Fruit fly (Drosophila melanogaster) whole organism, wandering third instar larva: ENCODE measurements around the gene Glyp.

Source experiments
- Abd-B ChIP-seq: fragments of >200 bp; optimal IDR thresholded peaks from 2 replicates; lab custom pipeline; 2017; ENCODE audit warnings: missing biosample characterization, missing genetic modification characterization
- CG32264 ChIP-seq: fragments of 200-800 bp; sonication (Bioruptor generic); optimal IDR thresholded peaks from 2 replicates; lab custom pipeline; 2016; ENCODE audit warnings: missing biosample characterization, missing genetic modification characterization
- CG9705 ChIP-seq: fragments of 200-800 bp; sonication (Bioruptor generic); optimal IDR thresholded peaks from 2 replicates; lab custom pipeline; 2018; ENCODE audit warnings: missing biosample characterization, mild to moderate bottlenecking, missing genetic modification characterization
- CrebA ChIP-seq: fragments of 200-800 bp; sonication (Bioruptor generic); optimal IDR thresholded peaks from 2 replicates; lab custom pipeline; 2016; ENCODE audit warnings: missing biosample characterization, mild to moderate bottlenecking, missing genetic modification characterization, borderline replicate concordance
- GATAd ChIP-seq: sonication (Bioruptor generic); optimal IDR thresholded peaks from 2 replicates; lab custom pipeline; 2016; ENCODE audit warnings: missing biosample characterization, missing genetic modification characterization
- HLH106 ChIP-seq: fragments of 200-800 bp; optimal IDR thresholded peaks from 3 replicates; lab custom pipeline; 2019; ENCODE audit warnings: missing biosample characterization, mild to moderate bottlenecking, missing genetic modification characterization, moderate library complexity
- Hnf4 ChIP-seq: fragments of 200-800 bp; sonication (Bioruptor generic); optimal IDR thresholded peaks from 2 replicates; lab custom pipeline; 2016; ENCODE audit warnings: missing biosample characterization, mild to moderate bottlenecking, missing genetic modification characterization
- Hr78 ChIP-seq: fragments of >200 bp; optimal IDR thresholded peaks from 2 replicates; lab custom pipeline; 2017; ENCODE audit warnings: missing biosample characterization, missing genetic modification characterization
- Hr83 ChIP-seq: fragments of 200-300 bp; sonication (Bioruptor generic); optimal IDR thresholded peaks from 2 replicates; lab custom pipeline; 2016; ENCODE audit warnings: missing biosample characterization, mild to moderate bottlenecking, missing genetic modification characterization, moderate library complexity; ENCODE audit not compliant: poor library complexity, severe bottlenecking
- Jra ChIP-seq: sonication (Bioruptor generic); optimal IDR thresholded peaks from 2 replicates; lab custom pipeline; 2016; ENCODE audit warnings: missing biosample characterization, missing genetic modification characterization
- Myc ChIP-seq: fragments of >200 bp; optimal IDR thresholded peaks from 2 replicates; lab custom pipeline; 2017
- N ChIP-seq: fragments of >200 bp; optimal IDR thresholded peaks from 2 replicates; lab custom pipeline; 2018; ENCODE audit warnings: missing biosample characterization, missing external identifiers, missing genetic modification characterization
- OdsH ChIP-seq: fragments of 200-800 bp; sonication (Bioruptor generic); optimal IDR thresholded peaks from 2 replicates; lab custom pipeline; 2016; ENCODE audit warnings: missing biosample characterization, mild to moderate bottlenecking, missing genetic modification characterization
- Rel ChIP-seq, 2 experiments: fragments of 200-800 bp; sonication (Bioruptor generic) in 1 of 2; optimal IDR thresholded peaks; 2 replicates in 1 of 2; 3 replicates in 1 of 2; lab custom pipeline; 2016 to 2019; ENCODE audit warnings: mild to moderate bottlenecking in 2 of 2, missing biosample characterization in 2 of 2, missing genetic modification characterization in 2 of 2, moderate library complexity in 1 of 2
- Sp1 ChIP-seq: fragments of 200-800 bp; sonication (Bioruptor generic); optimal IDR thresholded peaks from 3 replicates; lab custom pipeline; 2019; ENCODE audit warnings: missing biosample characterization, mild to moderate bottlenecking, missing genetic modification characterization, moderate library complexity
- Vsx2 ChIP-seq: fragments of 200-300, 225-300 bp; sonication (Bioruptor generic); optimal IDR thresholded peaks from 2 replicates; lab custom pipeline; 2018; ENCODE audit warnings: missing biosample characterization, missing genetic modification characterization; ENCODE audit not compliant: partially characterized antibody
- br ChIP-seq: fragments of 200-800 bp; sonication (Bioruptor generic); optimal IDR thresholded peaks from 2 replicates; lab custom pipeline; 2016; ENCODE audit warnings: missing biosample characterization, missing genetic modification characterization
- brk ChIP-seq: fragments of 200-800 bp; sonication (Bioruptor generic); optimal IDR thresholded peaks from 2 replicates; lab custom pipeline; 2016; ENCODE audit warnings: missing biosample characterization, mild to moderate bottlenecking, missing genetic modification characterization
- dl ChIP-seq, 2 experiments: fragments of 175-275, 200-275 bp in 1 of 2; fragments of 200-275 bp in 1 of 2; sonication (Bioruptor generic); optimal IDR thresholded peaks; lab custom pipeline; 2018; ENCODE audit warnings: mild to moderate bottlenecking in 2 of 2, missing biosample characterization in 2 of 2, missing genetic modification characterization in 2 of 2, moderate library complexity in 2 of 2; ENCODE audit not compliant: partially characterized antibody in 2 of 2, insufficient read depth in 1 of 2
- dsf ChIP-seq: sonication (Bioruptor generic); optimal IDR thresholded peaks from 2 replicates; lab custom pipeline; 2016; ENCODE audit warnings: missing biosample characterization, missing genetic modification characterization, borderline replicate concordance
- ey ChIP-seq: fragments of 200-800 bp; sonication (Bioruptor generic); optimal IDR thresholded peaks from 2 replicates; lab custom pipeline; 2016; ENCODE audit warnings: missing biosample characterization, missing genetic modification characterization
- foxo ChIP-seq, 2 experiments: fragments of 200-800 bp; sonication (Bioruptor generic); optimal IDR thresholded peaks; 2 replicates in 1 of 2; 3 replicates in 1 of 2; lab custom pipeline; 2016 to 2017; ENCODE audit warnings: missing biosample characterization in 2 of 2, missing genetic modification characterization in 2 of 2
- fru ChIP-seq: fragments of 200-800 bp; sonication (Bioruptor generic); optimal IDR thresholded peaks from 3 replicates; lab custom pipeline; 2016; ENCODE audit warnings: missing biosample characterization, mild to moderate bottlenecking, missing genetic modification characterization
- h ChIP-seq: fragments of 200-800 bp; sonication (Bioruptor generic); optimal IDR thresholded peaks from 3 replicates; lab custom pipeline; 2016; ENCODE audit warnings: missing biosample characterization, mild to moderate bottlenecking, missing genetic modification characterization
- jim ChIP-seq: fragments of 175-275, 200-325 bp; sonication (Bioruptor generic); optimal IDR thresholded peaks from 2 replicates; lab custom pipeline; 2016; ENCODE audit warnings: missing biosample characterization, mild to moderate bottlenecking, missing genetic modification characterization
- pan ChIP-seq: fragments of >200 bp; optimal IDR thresholded peaks from 2 replicates; lab custom pipeline; 2017
- psq ChIP-seq: fragments of 200-800 bp; sonication (Bioruptor generic); optimal IDR thresholded peaks from 3 replicates; lab custom pipeline; 2017; ENCODE audit warnings: missing biosample characterization, mild to moderate bottlenecking, missing genetic modification characterization, moderate library complexity
- rgr ChIP-seq: fragments of 200-800 bp; sonication (Bioruptor generic); optimal IDR thresholded peaks from 3 replicates; lab custom pipeline; 2016; ENCODE audit warnings: missing biosample characterization, mild to moderate bottlenecking, missing genetic modification characterization
- sage ChIP-seq: fragments of 200-800 bp; sonication (Bioruptor generic); optimal IDR thresholded peaks from 2 replicates; lab custom pipeline; 2016; ENCODE audit warnings: missing biosample characterization, mild to moderate bottlenecking, missing genetic modification characterization
- sv ChIP-seq: fragments of 200-800 bp; sonication (Bioruptor generic); optimal IDR thresholded peaks from 3 replicates; lab custom pipeline; 2016; ENCODE audit warnings: missing biosample characterization, missing genetic modification characterization
- tai ChIP-seq: sonication (Bioruptor generic); optimal IDR thresholded peaks from 2 replicates; lab custom pipeline; 2016; ENCODE audit warnings: missing biosample characterization, missing genetic modification characterization
- usp ChIP-seq: fragments of >200 bp; optimal IDR thresholded peaks from 2 replicates; lab custom pipeline; 2017; ENCODE audit warnings: missing biosample characterization, missing genetic modification characterization

The Glyp gene

DNA sequence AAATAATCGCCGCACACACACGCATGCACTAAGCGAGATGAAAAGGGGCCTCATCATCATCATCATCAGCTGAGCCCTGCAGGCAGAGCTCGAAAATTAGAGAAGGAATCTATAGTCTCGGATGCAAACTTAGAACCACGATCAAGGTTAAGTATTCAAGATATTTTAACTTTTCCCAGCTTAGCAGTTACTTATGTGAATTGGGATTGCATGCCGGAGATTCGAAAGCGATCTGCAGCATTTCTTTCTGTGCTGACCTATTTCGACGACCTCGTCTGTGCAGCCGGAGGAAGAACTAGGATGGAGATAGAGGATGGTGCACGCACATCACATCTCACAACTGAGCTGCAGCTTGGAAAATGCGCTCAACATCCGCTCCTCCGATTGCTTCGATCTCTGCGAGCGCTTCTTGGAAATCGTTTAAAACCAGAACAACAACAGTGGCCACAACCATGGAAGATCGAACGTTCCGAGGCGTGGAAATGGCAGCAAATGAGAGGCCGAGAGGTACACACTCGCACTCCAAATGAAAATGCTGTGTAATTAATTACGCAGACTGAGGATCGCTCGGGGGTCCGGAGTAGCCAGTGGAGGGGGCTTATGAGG is 52.2 kb downstream of the Glyp start:
- TF ChIP-seq Abd-B (no peak), Jra (GFP tag; lab: Kevin White, UChicago) (no peak), Hnf4 (no peak), OdsH (GFP tag; lab: Kevin White, UChicago) (no peak)
- TF ChIP-seq, all 38 proteins: peak for 0

dm6 chr2L:2184129-2184528 is 53.5 kb downstream of the Glyp start:
- TF ChIP-seq CG32264 (no peak), Vsx2 (GFP tag; lab: Kevin White, UChicago) (no peak), Myc (no peak), Hnf4 (no peak), jim (GFP tag; lab: Kevin White, UChicago) (no peak), foxo (GFP tag; optimal IDR thresholded peaks at IDR 0.05; lab: Kevin White, UChicago) (no peak), Jra (GFP tag; lab: Kevin White, UChicago) (no peak), dsf (GFP tag; lab: Kevin White, UChicago) (no peak), brk (GFP tag; lab: Kevin White, UChicago) (no peak), psq (GFP tag; lab: Kevin White, UChicago) (no peak), Rel (GFP tag; optimal IDR thresholded peaks at IDR 0.05; lab: Kevin White, UChicago) (no peak), Rel (tag; optimal IDR thresholded peaks at IDR 0.05; lab: Kevin White, UChicago) (no peak), br (GFP tag; lab: Kevin White, UChicago) (no peak)

- TF ChIP-seq sage (GFP tag; lab: Kevin White, UChicago) (no peak), CG32264 (no peak), Hr78 (GFP tag; lab: Kevin White, UChicago) (no peak), HLH106 (tag; lab: Kevin White, UChicago) (no peak), brk (GFP tag; lab: Kevin White, UChicago) (no peak), GATAd (GFP tag; lab: Kevin White, UChicago) (no peak), Rel (GFP tag; optimal IDR thresholded peaks at IDR 0.05; lab: Kevin White, UChicago) (no peak), Rel (tag; optimal IDR thresholded peaks at IDR 0.05; lab: Kevin White, UChicago) (no peak), usp (GFP tag; lab: Kevin White, UChicago) (no peak), dl (GFP tag; optimal IDR thresholded peaks at IDR 0.05; lab: Kevin White, UChicago; ENCODE audit: insufficient read depth in 1 of 2, partially characterized antibody in 2 of 2) (no peak), psq (GFP tag; lab: Kevin White, UChicago) (no peak), N (GFP tag; lab: Kevin White, UChicago) (no peak), h (GFP tag; lab: Kevin White, UChicago) (peak; percentile 16), Hr83 (GFP tag; lab: Kevin White, UChicago) (no peak), pan (lab: Kevin White, UChicago) (no peak), Sp1 (GFP tag; lab: Kevin White, UChicago) (no peak), jim (GFP tag; lab: Kevin White, UChicago) (no peak), ey (GFP tag; lab: Kevin White, UChicago) (no peak), Myc (no peak), sv (GFP tag; lab: Kevin White, UChicago) (no peak), fru (GFP tag; lab: Kevin White, UChicago) (peak; percentile 2), Jra (GFP tag; lab: Kevin White, UChicago) (no peak), dsf (GFP tag; lab: Kevin White, UChicago) (no peak), rgr (GFP tag; lab: Kevin White, UChicago) (peak; percentile 16), Abd-B (no peak), tai (GFP tag; lab: Kevin White, UChicago) (no peak)
These were observed 54.0 kb downstream of the Glyp start for dm6 chr2L:2184659-2185058.

- no peak for TF ChIP-seq Myc
- TF ChIP-seq GATAd (GFP tag; lab: Kevin White, UChicago), result no peak
- no peak for TF ChIP-seq Abd-B
- no peak for TF ChIP-seq N (GFP tag; lab: Kevin White, UChicago)
- TF ChIP-seq Hr83 (GFP tag; lab: Kevin White, UChicago), result no peak
- no peak for TF ChIP-seq OdsH (GFP tag; lab: Kevin White, UChicago)
- TF ChIP-seq fru (GFP tag; lab: Kevin White, UChicago), result no peak
- TF ChIP-seq CG9705 (GFP tag; lab: Kevin White, UChicago), result no peak
- TF ChIP-seq tai (GFP tag; lab: Kevin White, UChicago), result no peak
- no peak for TF ChIP-seq dsf (GFP tag; lab: Kevin White, UChicago)
- TF ChIP-seq CrebA, result no peak
- TF ChIP-seq, all 38 proteins: peak for 0
These were observed 54.8 kb downstream of the Glyp start for dm6 chr2L:2185373-2185772.
